Fruit fly (Drosophila melanogaster): ENCODE results near the gene Cyp313a4.

DNA sequence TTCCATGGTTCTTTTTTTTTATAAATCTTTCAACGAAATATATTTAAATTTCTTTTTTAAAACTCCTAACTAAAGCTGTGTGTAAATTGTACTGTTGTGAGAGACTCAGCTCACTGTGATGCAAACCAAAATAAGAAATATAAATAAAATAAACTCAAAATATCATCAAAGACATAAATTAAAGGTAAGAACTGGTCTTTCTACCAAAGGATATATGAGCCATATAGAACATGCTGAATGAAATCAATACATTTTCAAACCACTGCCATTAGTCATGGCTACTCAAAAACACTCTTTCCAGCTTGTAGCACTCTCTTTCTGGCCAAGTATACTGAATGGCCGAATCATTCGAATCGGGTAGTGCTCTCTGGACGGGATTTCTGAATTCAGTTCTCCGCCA, 13.6 kb upstream of the Cyp313a4 start, which contains the start of the genes CG14391 and NijC:
- no peak for TF ChIP-seq Hr38 (GFP tag; optimal IDR thresholded peaks at IDR 0.05)
- no peak for TF ChIP-seq lz (GFP tag; optimal IDR thresholded peaks at IDR 0.05)
- TF ChIP-seq net (GFP tag; optimal IDR thresholded peaks at IDR 0.05), result no peak
- TF ChIP-seq Gug (GFP tag; IDR thresholded peaks at IDR 0.05), result no peak
- TF ChIP-seq pdm3 (GFP tag; optimal IDR thresholded peaks at IDR 0.05), result no peak
- TF ChIP-seq achi (GFP tag; optimal IDR thresholded peaks at IDR 0.05), result no peak
- TF ChIP-seq Eip78C (GFP tag), result no peak
- TF ChIP-seq CG3919 (GFP tag; optimal IDR thresholded peaks at IDR 0.05), result no peak
- no peak for TF ChIP-seq CG11294 (GFP tag; IDR thresholded peaks at IDR 0.05)

Data from whole organism, prepupa.